Fruit fly (Drosophila melanogaster): Measurements from ENCODE around the gene Phlpp.

Phlpp gene

dm6 chr2L:19051534-19052100 is 7.3 kb upstream of the Phlpp start, which contains the start of gene Rpn3 (continued):
- peak; percentile 63 for TF ChIP-seq Dref (GFP tag; IDR thresholded peaks at IDR 0.05)
- no peak for TF ChIP-seq CG8359 (GFP tag; optimal IDR thresholded peaks at IDR 0.05; ENCODE audit: borderline replicate concordance)
- peak; percentile 55; the same call in 1 of the 2 replicates for TF ChIP-seq Ravus (GFP tag; IDR thresholded peaks at IDR 0.05)
- TF ChIP-seq CG32532 (GFP tag; IDR thresholded peaks at IDR 0.05) = peak; percentile 88
- peak; percentile 56 for TF ChIP-seq HHEX (GFP tag; optimal IDR thresholded peaks at IDR 0.05)
- TF ChIP-seq Trl (optimal IDR thresholded peaks at IDR 0.05) = no peak
- peak; percentile 81 for TF ChIP-seq Trl (GFP tag; optimal IDR thresholded peaks at IDR 0.05)
- peak; percentile 84 for TF ChIP-seq ind (GFP tag; optimal IDR thresholded peaks at IDR 0.05)
- peak; percentile 53 for TF ChIP-seq CG13296 (GFP tag; optimal IDR thresholded peaks at IDR 0.05)
- TF ChIP-seq CG7357 (GFP tag; IDR thresholded peaks at IDR 0.05) = peak; percentile 47; the same call in 1 of the 3 replicates
- TF ChIP-seq her (GFP tag; optimal IDR thresholded peaks at IDR 0.05) = peak; percentile 62
- peak; percentile 75; the same call in 2 of the 3 replicates for TF ChIP-seq CG11456 (GFP tag; IDR thresholded peaks at IDR 0.05)
- TF ChIP-seq dpn (GFP tag; optimal IDR thresholded peaks at IDR 0.05) = peak; percentile 77 to 90
- TF ChIP-seq CG31365 (tag; optimal IDR thresholded peaks at IDR 0.05) = no peak
- no peak for TF ChIP-seq lov (optimal IDR thresholded peaks at IDR 0.05)
- TF ChIP-seq lov (GFP tag; IDR thresholded peaks at IDR 0.05) = peak; percentile 75; the same call in 1 of the 3 replicates
- TF ChIP-seq ttk (GFP tag; IDR thresholded peaks at IDR 0.05) = peak; percentile 64
- TF ChIP-seq E2f2 (GFP tag; IDR thresholded peaks at IDR 0.05) = peak; percentile 66
- peak; percentile 82 for TF ChIP-seq shn (GFP tag; optimal IDR thresholded peaks at IDR 0.05)
- peak; percentile 51 for TF ChIP-seq CG15601 (tag; optimal IDR thresholded peaks at IDR 0.05)
- TF ChIP-seq knrl (GFP tag; IDR thresholded peaks at IDR 0.05; ENCODE audit: partially characterized antibody) = peak; percentile 65
- no peak for TF ChIP-seq CG17912 (GFP tag; optimal IDR thresholded peaks at IDR 0.05)
- TF ChIP-seq croc (GFP tag; conservative IDR thresholded peaks at IDR 0.05) = peak; percentile 52
- TF ChIP-seq NC2β (GFP tag; optimal IDR thresholded peaks at IDR 0.05) = peak; percentile 88
- no peak for TF ChIP-seq h (optimal IDR thresholded peaks at IDR 0.05)
- TF ChIP-seq Hsf (GFP tag; optimal IDR thresholded peaks at IDR 0.05) = peak; percentile 92
- peak; percentile 93 for TF ChIP-seq row (GFP tag; IDR thresholded peaks at IDR 0.05)
- TF ChIP-seq esg (GFP tag; conservative IDR thresholded peaks at IDR 0.05) = peak; percentile 84
- TF ChIP-seq tna (GFP tag; IDR thresholded peaks at IDR 0.05; ENCODE audit: partially characterized antibody) = peak; percentile 61
- TF ChIP-seq CG7556 (GFP tag; optimal IDR thresholded peaks at IDR 0.05) = peak; percentile 78
- peak; percentile 75 for TF ChIP-seq Spps (tag; optimal IDR thresholded peaks at IDR 0.05)
- peak; percentile 46 for TF ChIP-seq CG10147 (GFP tag; optimal IDR thresholded peaks at IDR 0.05)
- TF ChIP-seq CG17385 (GFP tag; optimal IDR thresholded peaks at IDR 0.05) = peak; percentile 97
- TF ChIP-seq CG3281 (GFP tag; optimal IDR thresholded peaks at IDR 0.05) = peak; percentile 80
- peak; percentile 77 for TF ChIP-seq Ets97D (GFP tag; optimal IDR thresholded peaks at IDR 0.05)
- peak; percentile 60 for TF ChIP-seq CG3163 (GFP tag; optimal IDR thresholded peaks at IDR 0.05)
- TF ChIP-seq CG10979 (tag; optimal IDR thresholded peaks at IDR 0.05) = peak; percentile 84
- TF ChIP-seq Asciz (GFP tag; optimal IDR thresholded peaks at IDR 0.05) = no peak
- peak; percentile 15 for TF ChIP-seq Hand (GFP tag; optimal IDR thresholded peaks at IDR 0.05)
- TF ChIP-seq Abd-B (GFP tag; optimal IDR thresholded peaks at IDR 0.05) = peak; percentile 77
- no peak for TF ChIP-seq br (optimal IDR thresholded peaks at IDR 0.05)
- peak; percentile 84 for TF ChIP-seq CG12155 (GFP tag; optimal IDR thresholded peaks at IDR 0.05)
- TF ChIP-seq CG1024 (GFP tag; IDR thresholded peaks at IDR 0.05) = peak; percentile 70
- peak; percentile 89 for TF ChIP-seq CG2712 (tag; optimal IDR thresholded peaks at IDR 0.05)
- TF ChIP-seq Dp (GFP tag; optimal IDR thresholded peaks at IDR 0.05) = peak; percentile 10
- TF ChIP-seq CG15073 (GFP tag; optimal IDR thresholded peaks at IDR 0.05) = peak; percentile 46
- TF ChIP-seq chinmo (GFP tag; IDR thresholded peaks at IDR 0.05; ENCODE audit: partially characterized antibody) = 0 out of 4 replicates have a peak, but pooled peaks have one; percentile 69
- TF ChIP-seq mld (GFP tag; IDR thresholded peaks at IDR 0.05; ENCODE audit: partially characterized antibody) = no peak
- peak; percentile 54; the same call in 1 of the 3 replicates for TF ChIP-seq CG3726 (GFP tag; IDR thresholded peaks at IDR 0.05)
- peak; percentile 73 for TF ChIP-seq repo (GFP tag; optimal IDR thresholded peaks at IDR 0.05)
- peak; percentile 70 for TF ChIP-seq BEAF-32 (GFP tag; optimal IDR thresholded peaks at IDR 0.05)

Data from whole organism, embryonic.